Fruit fly (Drosophila melanogaster) whole organism, embryonic: Measurements from ENCODE around the gene mst.

Experiments used
- Aef1 ChIP-seq: fragments of 200-800 bp; sonication (Bioruptor generic); IDR thresholded peaks from 3 replicates; pipeline ENCODE4 v1.3.6; 2022; ENCODE audit warnings: missing biosample characterization, missing genetic modification characterization
- Asciz ChIP-seq: fragments of 200-800 bp; sonication (Bioruptor generic); optimal IDR thresholded peaks from 2 replicates; lab custom pipeline; 2017; ENCODE audit warnings: missing biosample characterization, mild to moderate bottlenecking, missing genetic modification characterization, missing genetic modification reagents
- Atf6 ChIP-seq: fragments of 200-800 bp; sonication (Bioruptor generic); IDR thresholded peaks from 2 replicates; pipeline ENCODE4 v1.3.6; 2022; ENCODE audit warnings: missing biosample characterization, missing genetic modification characterization
- Bteb2 ChIP-seq: fragments of 200-800 bp; sonication (Bioruptor generic); optimal IDR thresholded peaks from 2 replicates; lab custom pipeline; 2016; ENCODE audit warnings: missing biosample characterization, missing genetic modification characterization
- CG10565 ChIP-seq: fragments of 200-800 bp; sonication (Bioruptor generic); optimal IDR thresholded peaks from 3 replicates; lab custom pipeline; 2016; ENCODE audit warnings: missing biosample characterization, mild to moderate bottlenecking, missing genetic modification characterization
- CG11398 ChIP-seq: fragments of 200-800 bp; sonication (Bioruptor generic); optimal IDR thresholded peaks from 2 replicates; lab custom pipeline; 2016; ENCODE audit warnings: missing biosample characterization, missing genetic modification characterization
- CG12071 ChIP-seq: fragments of 200-800 bp; sonication (Bioruptor generic); optimal IDR thresholded peaks from 3 replicates; lab custom pipeline; 2018; ENCODE audit warnings: missing biosample characterization, mild to moderate bottlenecking, missing genetic modification characterization
- CG12391 ChIP-seq: fragments of 200-800 bp; sonication (Bioruptor generic); optimal IDR thresholded peaks from 3 replicates; lab custom pipeline; 2018; ENCODE audit warnings: missing biosample characterization, mild to moderate bottlenecking, missing genetic modification characterization, moderate library complexity
- CG12769 ChIP-seq: fragments of 200-800 bp; sonication (Bioruptor generic); optimal IDR thresholded peaks from 2 replicates; lab custom pipeline; 2019; ENCODE audit warnings: missing biosample characterization, mild to moderate bottlenecking, missing genetic modification characterization, moderate library complexity
- CG13775 ChIP-seq: fragments of 200-800 bp; sonication (Bioruptor generic); optimal IDR thresholded peaks from 3 replicates; lab custom pipeline; 2017; ENCODE audit warnings: missing biosample characterization, mild to moderate bottlenecking, missing genetic modification characterization
- CG15269 ChIP-seq: fragments of 200-800 bp; sonication (Bioruptor generic); optimal IDR thresholded peaks from 2 replicates; lab custom pipeline; 2018; ENCODE audit warnings: missing biosample characterization, mild to moderate bottlenecking, missing genetic modification characterization, moderate library complexity
- CG15601 ChIP-seq: fragments of 200-800 bp; sonication (Bioruptor generic); optimal IDR thresholded peaks from 3 replicates; lab custom pipeline; 2019; ENCODE audit warnings: missing biosample characterization, mild to moderate bottlenecking, missing genetic modification characterization, moderate library complexity
- CG16813 ChIP-seq: fragments of 200-800 bp; sonication (Bioruptor generic); IDR thresholded peaks from 3 replicates; pipeline ENCODE4 v1.3.6; 2022; ENCODE audit warnings: missing biosample characterization, missing genetic modification characterization; ENCODE audit not compliant: partially characterized antibody
- CG18476 ChIP-seq: fragments of 200-800 bp; sonication (Bioruptor generic); optimal IDR thresholded peaks from 2 replicates; lab custom pipeline; 2016; ENCODE audit warnings: missing biosample characterization, mild to moderate bottlenecking, missing genetic modification characterization
- CG31388 ChIP-seq: fragments of 200-800 bp; sonication (Bioruptor generic); optimal IDR thresholded peaks from 2 replicates; lab custom pipeline; 2016; ENCODE audit warnings: missing biosample characterization, missing genetic modification characterization
- CG32772 ChIP-seq: fragments of 200-800 bp; sonication (Bioruptor generic); IDR thresholded peaks from 2 replicates; pipeline ENCODE4 v1.3.6; 2022; ENCODE audit warnings: missing biosample characterization, missing genetic modification characterization
- CG33557 ChIP-seq: fragments of 200-800 bp; sonication (Bioruptor generic); optimal IDR thresholded peaks from 2 replicates; lab custom pipeline; 2019; ENCODE audit warnings: missing biosample characterization, mild to moderate bottlenecking, missing genetic modification characterization, moderate library complexity
- CG3995 ChIP-seq: fragments of 200-800 bp; sonication (Bioruptor generic); optimal IDR thresholded peaks from 3 replicates; lab custom pipeline; 2016; ENCODE audit warnings: missing biosample characterization, missing genetic modification characterization
- CG7839 ChIP-seq: fragments of 200-800 bp; sonication (Bioruptor generic); optimal IDR thresholded peaks from 3 replicates; lab custom pipeline; 2018; ENCODE audit warnings: missing biosample characterization, mild to moderate bottlenecking, missing genetic modification characterization, moderate library complexity
- CG8478 ChIP-seq: fragments of >200 bp; optimal IDR thresholded peaks from 2 replicates; lab custom pipeline; 2018
- CG9215 ChIP-seq: fragments of 200-800 bp; sonication (Bioruptor generic); IDR thresholded peaks from 2 replicates; pipeline ENCODE4 v1.3.6; 2022; ENCODE audit warnings: missing biosample characterization, missing genetic modification characterization
- CG9817 ChIP-seq: fragments of 200-800 bp; sonication (Bioruptor generic); optimal IDR thresholded peaks from 2 replicates; lab custom pipeline; 2018; ENCODE audit warnings: missing biosample characterization, mild to moderate bottlenecking, missing genetic modification characterization, moderate library complexity
- Chrac-16 ChIP-seq: fragments of 200-800 bp; sonication (Bioruptor generic); optimal IDR thresholded peaks from 3 replicates; lab custom pipeline; 2016; ENCODE audit warnings: missing biosample characterization, missing genetic modification characterization
- Deaf1 ChIP-seq: fragments of 200-800 bp; optimal IDR thresholded peaks from 3 replicates; lab custom pipeline; 2019; ENCODE audit warnings: missing biosample characterization, mild to moderate bottlenecking, missing genetic modification characterization, moderate library complexity
- Dfd ChIP-seq, 2 experiments: fragments of >200 bp; optimal IDR thresholded peaks; 2 replicates each; lab custom pipeline; 2017; ENCODE audit warnings: missing biosample characterization in 2 of 2, missing genetic modification characterization in 2 of 2
- Dref ChIP-seq: fragments of 200-800 bp; sonication (Bioruptor generic); IDR thresholded peaks from 2 replicates; pipeline ENCODE4 v1.3.6; 2022; ENCODE audit warnings: missing biosample characterization, missing genetic modification characterization
- Oli ChIP-seq: fragments of 200-800 bp; sonication (Bioruptor generic); optimal IDR thresholded peaks from 2 replicates; lab custom pipeline; 2018; ENCODE audit warnings: missing biosample characterization, mild to moderate bottlenecking, missing genetic modification characterization, moderate library complexity
- Optix ChIP-seq: fragments of 200-800 bp; sonication (Bioruptor generic); IDR thresholded peaks from 3 replicates; pipeline ENCODE4 v1.3.6; 2022; ENCODE audit warnings: missing biosample characterization, missing genetic modification characterization
- Ptx1 ChIP-seq: fragments of 200-800 bp; sonication (Bioruptor generic); IDR thresholded peaks from 2 replicates; pipeline ENCODE4 v1.3.6; 2022; ENCODE audit warnings: missing biosample characterization, missing genetic modification characterization
- Vsx1 ChIP-seq: fragments of 200-800 bp; sonication (Bioruptor generic); optimal IDR thresholded peaks from 2 replicates; lab custom pipeline; 2017; ENCODE audit warnings: missing biosample characterization, mild to moderate bottlenecking, missing genetic modification characterization, missing genetic modification reagents
- abd-A ChIP-seq: fragments of 200-800 bp; sonication (Bioruptor generic); optimal IDR thresholded peaks from 3 replicates; lab custom pipeline; 2019; ENCODE audit warnings: missing biosample characterization, mild to moderate bottlenecking, missing genetic modification characterization, moderate library complexity
- corto ChIP-seq: fragments of 200-800 bp; sonication (Bioruptor generic); optimal IDR thresholded peaks from 2 replicates; lab custom pipeline; 2016; ENCODE audit warnings: missing biosample characterization, mild to moderate bottlenecking, missing genetic modification characterization, moderate library complexity
- exex ChIP-seq: fragments of 200-800 bp; sonication (Bioruptor generic); optimal IDR thresholded peaks from 4 replicates; lab custom pipeline; 2018; ENCODE audit warnings: missing biosample characterization, mild to moderate bottlenecking, missing genetic modification characterization, moderate library complexity
- eyg ChIP-seq: fragments of 200-800 bp; sonication (Bioruptor generic); optimal IDR thresholded peaks from 3 replicates; lab custom pipeline; 2016; ENCODE audit warnings: missing biosample characterization, missing genetic modification characterization
- inv ChIP-seq: fragments of 200-800 bp; sonication (Bioruptor generic); IDR thresholded peaks from 2 replicates; pipeline ENCODE4 v1.3.6; 2022; ENCODE audit warnings: missing biosample characterization, missing genetic modification characterization; ENCODE audit not compliant: partially characterized antibody
- knrl ChIP-seq: fragments of 200-800 bp; sonication (Bioruptor generic); IDR thresholded peaks from 3 replicates; pipeline ENCODE4 v1.3.6; 2022; ENCODE audit warnings: missing biosample characterization, missing genetic modification characterization; ENCODE audit not compliant: partially characterized antibody
- lola ChIP-seq, 3 experiments: fragments of >200 bp in 2 of 3; fragments of 200-800 bp in 1 of 3; sonication (Bioruptor generic) in 1 of 3; optimal IDR thresholded peaks; 2 replicates each; lab custom pipeline; 2017 to 2019; ENCODE audit warnings: missing biosample characterization in 3 of 3, missing genetic modification characterization in 3 of 3, mild to moderate bottlenecking in 1 of 3, moderate library complexity in 1 of 3
- mam ChIP-seq: fragments of 200-800 bp; sonication (Bioruptor generic); optimal IDR thresholded peaks from 3 replicates; lab custom pipeline; 2016; ENCODE audit warnings: missing biosample characterization, missing genetic modification characterization
- mirr ChIP-seq: fragments of 200-800 bp; sonication (Bioruptor generic); optimal IDR thresholded peaks from 3 replicates; lab custom pipeline; 2018; ENCODE audit warnings: missing biosample characterization, mild to moderate bottlenecking, missing genetic modification characterization
- pros ChIP-seq: fragments of 200-800 bp; sonication (Bioruptor generic); optimal IDR thresholded peaks from 3 replicates; lab custom pipeline; 2019; ENCODE audit warnings: missing biosample characterization, mild to moderate bottlenecking, missing genetic modification characterization, moderate library complexity
- psq ChIP-seq: fragments of 200-800 bp; sonication (Bioruptor generic); optimal IDR thresholded peaks from 2 replicates; lab custom pipeline; 2017; ENCODE audit warnings: missing biosample characterization, missing genetic modification characterization
- schlank ChIP-seq: fragments of 200-800 bp; sonication (Bioruptor generic); optimal IDR thresholded peaks from 2 replicates; lab custom pipeline; 2018; ENCODE audit warnings: missing biosample characterization, mild to moderate bottlenecking, missing genetic modification characterization
- scrt ChIP-seq: fragments of 200-800 bp; sonication (Bioruptor generic); optimal IDR thresholded peaks from 2 replicates; lab custom pipeline; 2018; ENCODE audit warnings: missing biosample characterization, mild to moderate bottlenecking, missing genetic modification characterization, moderate library complexity
- sima ChIP-seq: fragments of 200-800 bp; sonication (Bioruptor generic); optimal IDR thresholded peaks from 2 replicates; lab custom pipeline; 2016; ENCODE audit warnings: missing biosample characterization, missing genetic modification characterization
- sisA ChIP-seq: fragments of 200-800 bp; sonication (Bioruptor generic); IDR thresholded peaks from 2 replicates; pipeline ENCODE4 v1.3.6; 2022; ENCODE audit warnings: missing biosample characterization, missing genetic modification characterization
- so ChIP-seq: fragments of 200-800 bp; sonication (Bioruptor generic); IDR thresholded peaks from 3 replicates; pipeline ENCODE4 v1.3.6; 2022; ENCODE audit warnings: missing biosample characterization, missing genetic modification characterization
- tap ChIP-seq: fragments of 200-800 bp; optimal IDR thresholded peaks from 3 replicates; lab custom pipeline; 2019; ENCODE audit warnings: missing biosample characterization, mild to moderate bottlenecking, missing genetic modification characterization, moderate library complexity
- tgo ChIP-seq: fragments of 200-800 bp; sonication (Bioruptor generic); IDR thresholded peaks from 3 replicates; pipeline ENCODE4 v1.3.6; 2022; ENCODE audit warnings: missing biosample characterization, missing genetic modification characterization
- tup ChIP-seq: fragments of 200-800 bp; sonication (Bioruptor generic); optimal IDR thresholded peaks from 2 replicates; lab custom pipeline; 2016; ENCODE audit warnings: missing biosample characterization, mild to moderate bottlenecking, missing genetic modification characterization, moderate library complexity
- zf30C ChIP-seq: fragments of 200-800 bp; sonication (Bioruptor generic); optimal IDR thresholded peaks from 3 replicates; lab custom pipeline; 2018; ENCODE audit warnings: missing biosample characterization, mild to moderate bottlenecking, missing genetic modification characterization

The mst gene

DNA sequence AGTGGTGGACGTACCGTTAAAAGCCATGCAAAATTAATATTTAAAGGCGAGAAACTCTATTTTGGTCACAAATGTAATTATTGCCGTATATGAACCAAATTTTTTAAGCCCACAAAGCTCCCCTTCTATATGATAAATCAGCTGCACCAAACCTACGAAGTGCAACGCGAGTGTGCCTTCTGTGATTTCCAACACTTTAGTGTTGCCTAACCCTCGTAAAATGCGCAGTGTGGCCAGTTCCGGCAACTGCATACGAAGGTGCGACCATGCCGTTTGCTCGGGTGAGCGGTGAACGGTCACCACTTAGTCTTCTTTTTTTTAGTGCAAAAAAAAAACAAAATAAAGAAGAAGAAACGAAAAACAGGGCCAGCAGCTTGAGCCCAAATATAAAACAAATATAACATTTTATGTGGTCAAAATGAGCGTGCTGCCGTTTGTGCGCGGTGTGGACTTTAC, 49.3 kb upstream of the mst start, which contains the start of the genes tty and fliI (continued):
- peak; percentile 60 for TF ChIP-seq tap (tag; lab: Kevin White, UChicago)
- TF ChIP-seq Aef1 = peak; percentile 91
- no peak for TF ChIP-seq CG12071 (GFP tag; lab: Kevin White, UChicago)
- TF ChIP-seq mam (GFP tag; lab: Kevin White, UChicago) = peak; percentile 92
- TF ChIP-seq Bteb2 (GFP tag; lab: Kevin White, UChicago) = peak; percentile 56
- TF ChIP-seq zf30C (GFP tag; lab: Kevin White, UChicago) = no peak
- TF ChIP-seq CG12391 (tag; lab: Kevin White, UChicago) = peak; percentile 80
- TF ChIP-seq so = peak; percentile 74; the same call in 2 of the 3 replicates
- TF ChIP-seq CG9817 (tag; lab: Kevin White, UChicago) = peak; percentile 72
- peak; percentile 30 for TF ChIP-seq tup (GFP tag; lab: Kevin White, UChicago)
- TF ChIP-seq pros (GFP tag; lab: Kevin White, UChicago) = no peak
- TF ChIP-seq CG12769 = peak; percentile 86
- no peak for TF ChIP-seq exex (tag; lab: Kevin White, UChicago)
- TF ChIP-seq lola (GFP tag; optimal IDR thresholded peaks at IDR 0.05; lab: Kevin White, UChicago) = peak in 1 of 3 experiments; percentile 41
- peak; percentile 46 for TF ChIP-seq Dref
- peak; percentile 73 for TF ChIP-seq Chrac-16 (GFP tag; lab: Kevin White, UChicago)
- TF ChIP-seq knrl = peak; percentile 37; the same call in 1 of the 3 replicates
- TF ChIP-seq inv = peak; percentile 32; the same call in 1 of the 2 replicates
- peak; percentile 88 for TF ChIP-seq CG9215
- peak; percentile 52; the same call in 2 of the 3 replicates for TF ChIP-seq CG16813
- TF ChIP-seq CG11398 (GFP tag; lab: Kevin White, UChicago) = peak; percentile 42
- TF ChIP-seq Ptx1 (GFP tag; lab: Robert Waterston, UW) = peak; percentile 94
- peak; percentile 34 for TF ChIP-seq CG31388 (GFP tag; lab: Kevin White, UChicago)
- peak; percentile 92 for TF ChIP-seq Optix
- peak; percentile 46 for TF ChIP-seq CG15601
- TF ChIP-seq Oli (tag; lab: Kevin White, UChicago) = peak; percentile 69
- peak; percentile 85 for TF ChIP-seq Atf6 (GFP tag; lab: Robert Waterston, UW)
- TF ChIP-seq CG18476 (GFP tag; lab: Kevin White, UChicago) = peak; percentile 68
- TF ChIP-seq Dfd (GFP tag; optimal IDR thresholded peaks at IDR 0.05; lab: Kevin White, UChicago) = no peak
- TF ChIP-seq CG10565 = peak; percentile 8
- peak; percentile 21 for TF ChIP-seq sima (GFP tag; lab: Kevin White, UChicago)
- TF ChIP-seq eyg (GFP tag; lab: Kevin White, UChicago) = peak; percentile 66
- TF ChIP-seq Asciz (GFP tag; lab: Kevin White, UChicago) = no peak
- no peak for TF ChIP-seq corto (GFP tag; lab: Kevin White, UChicago)
- TF ChIP-seq sisA (GFP tag; lab: Robert Waterston, UW) = peak; percentile 92
- TF ChIP-seq scrt (GFP tag; lab: Kevin White, UChicago) = peak; percentile 40
- TF ChIP-seq CG32772 = peak; percentile 93
- TF ChIP-seq psq (GFP tag; lab: Kevin White, UChicago) = no peak
- TF ChIP-seq abd-A = no peak
- TF ChIP-seq CG33557 (GFP tag; lab: Kevin White, UChicago) = no peak
- TF ChIP-seq CG13775 = peak; percentile 84
- TF ChIP-seq mirr = peak; percentile 25
- peak; percentile 54 for TF ChIP-seq Deaf1 (tag; lab: Kevin White, UChicago)
- peak; percentile 79 for TF ChIP-seq CG7839 (tag; lab: Kevin White, UChicago)
- peak; percentile 89 for TF ChIP-seq tgo (GFP tag; lab: Robert Waterston, UW)
- peak; percentile 74 for TF ChIP-seq Vsx1 (GFP tag; lab: Kevin White, UChicago)
- TF ChIP-seq CG15269 (tag; lab: Kevin White, UChicago) = peak; percentile 75
- TF ChIP-seq CG8478 (lab: Kevin White, UChicago) = no peak
- TF ChIP-seq schlank = peak; percentile 54
- TF ChIP-seq CG3995 (GFP tag; lab: Kevin White, UChicago) = peak; percentile 93
